Worm (Caenorhabditis elegans): ENCODE results near the gene pyk-2.

DNA sequence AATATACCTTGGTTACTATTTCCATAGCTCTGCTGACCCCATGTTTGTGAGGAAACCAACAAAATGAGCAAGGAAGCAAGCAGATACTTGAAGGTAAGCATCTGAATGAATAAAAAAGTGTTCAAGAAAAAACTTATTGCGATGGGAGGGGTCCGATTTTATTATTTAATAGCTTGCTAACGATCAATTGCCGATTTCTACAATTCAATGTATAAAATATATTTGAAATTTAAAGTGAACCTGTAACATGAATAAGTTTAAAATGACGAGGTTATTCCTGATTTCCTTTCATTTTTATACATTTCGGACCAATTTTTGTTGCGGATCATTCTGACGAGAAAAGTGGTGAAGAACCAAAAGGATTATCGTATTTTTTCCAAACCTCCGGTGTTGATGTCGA is 13.2 kb upstream of the pyk-2 start, which contains the start of gene srlf-13:
- TF ChIP-seq zag-1 (tag; optimal IDR thresholded peaks at IDR 0.05) (no peak), blmp-1 (tag; optimal IDR thresholded peaks at IDR 0.05; ENCODE audit: insufficient read depth) (no peak), elt-3 (tag; optimal IDR thresholded peaks at IDR 0.05) (no peak), R02D3.7 (tag; optimal IDR thresholded peaks at IDR 0.05) (no peak), nhr-11 (tag; optimal IDR thresholded peaks at IDR 0.05) (no peak), unc-55 (GFP tag; optimal IDR thresholded peaks at IDR 0.05) (no peak), lin-13 (GFP tag; optimal IDR thresholded peaks at IDR 0.05) (no peak), nhr-23 (tag; optimal IDR thresholded peaks at IDR 0.05) (no peak), lin-39 (tag; optimal IDR thresholded peaks at IDR 0.05) (no peak), nhr-77 (tag; optimal IDR thresholded peaks at IDR 0.05) (no peak), ama-1 (optimal IDR thresholded peaks at IDR 0.05) (no peak), unc-62 (GFP tag; optimal IDR thresholded peaks at IDR 0.05) (no peak)

Measured in whole organism, L2 larva.